Worm (Caenorhabditis elegans): ENCODE results near the gene K03B4.9.

ce11 chrV:4693282-4693588 lies 20.8 kb upstream of the K03B4.9 start:
- no peak for TF ChIP-seq snpc-4 (tag; optimal IDR thresholded peaks at IDR 0.05)
- no peak for TF ChIP-seq nhr-12 (tag; optimal IDR thresholded peaks at IDR 0.05)
- no peak for TF ChIP-seq unc-62 (GFP tag; optimal IDR thresholded peaks at IDR 0.05)
- TF ChIP-seq unc-39 (tag; optimal IDR thresholded peaks at IDR 0.05) = no peak
- TF ChIP-seq lin-32 (GFP tag; optimal IDR thresholded peaks at IDR 0.05) = no peak
- TF ChIP-seq ztf-11 (tag; optimal IDR thresholded peaks at IDR 0.05) = no peak
- TF ChIP-seq elt-1 (tag; optimal IDR thresholded peaks at IDR 0.05; ENCODE audit: borderline replicate concordance, insufficient read depth) = no peak
- no peak for TF ChIP-seq pha-4 (tag; optimal IDR thresholded peaks at IDR 0.05)
- TF ChIP-seq ceh-43 (GFP tag; optimal IDR thresholded peaks at IDR 0.05) = no peak
- TF ChIP-seq mep-1 (tag; optimal IDR thresholded peaks at IDR 0.05) = no peak
- no peak for TF ChIP-seq ces-1 (GFP tag; optimal IDR thresholded peaks at IDR 0.05)
- no peak for TF ChIP-seq nhr-237 (tag; optimal IDR thresholded peaks at IDR 0.05)
- TF ChIP-seq lsy-2 (tag; optimal IDR thresholded peaks at IDR 0.05) = no peak
